Worm (Caenorhabditis elegans): ENCODE measurements around the gene nkb-3.

The nkb-3 gene

DNA sequence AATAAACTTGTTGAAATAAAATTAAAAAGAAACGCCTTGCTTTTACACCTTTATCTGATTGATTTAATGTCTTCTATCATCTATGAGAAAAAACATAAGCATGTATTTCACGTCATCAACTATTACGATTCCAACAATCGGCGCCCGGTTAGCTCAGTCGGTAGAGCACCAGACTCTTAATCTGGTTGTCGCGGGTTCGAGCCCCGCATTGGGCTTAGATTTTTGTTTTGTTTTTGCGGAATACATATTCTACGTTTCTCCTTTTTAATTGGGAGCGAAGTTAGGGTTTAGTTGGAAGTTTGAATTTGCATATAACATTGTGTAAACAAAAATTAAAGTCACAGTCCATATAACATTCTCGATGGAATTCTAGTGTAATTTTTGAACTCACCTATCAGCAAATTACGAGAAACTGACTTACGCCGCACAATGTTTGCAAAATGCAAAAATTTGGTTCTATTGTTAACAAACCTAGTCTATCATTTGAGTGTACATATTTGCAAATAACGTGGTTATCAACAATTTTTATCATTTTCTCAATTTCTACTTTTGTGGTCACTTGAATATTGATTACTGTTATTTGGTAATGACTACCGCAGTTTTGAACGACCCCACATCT is 53.2 kb downstream of the nkb-3 start, which contains the start of gene shc-3:
shc-3 (plus strand) TSS at position 484 of the 619 bp plus-strand sequence.
- TF ChIP-seq F49E8.2 (tag; optimal IDR thresholded peaks at IDR 0.05; ENCODE audit: borderline replicate concordance): no peak
- TF ChIP-seq unc-130 (GFP tag; optimal IDR thresholded peaks at IDR 0.05): no peak
- TF ChIP-seq egl-27 (tag; optimal IDR thresholded peaks at IDR 0.05): no peak
- TF ChIP-seq dve-1 (tag; optimal IDR thresholded peaks at IDR 0.05; ENCODE audit: insufficient read depth): peak; percentile 25
- no peak for TF ChIP-seq ztf-7 (tag; optimal IDR thresholded peaks at IDR 0.05)
- TF ChIP-seq nhr-41 (GFP tag; IDR thresholded peaks at IDR 0.05): no peak
- TF ChIP-seq nhr-10 (tag; optimal IDR thresholded peaks at IDR 0.05): no peak
- no peak for TF ChIP-seq nhr-25 (tag; optimal IDR thresholded peaks at IDR 0.05; ENCODE audit: borderline replicate concordance, insufficient read depth)
- TF ChIP-seq lim-7 (GFP tag; IDR thresholded peaks at IDR 0.05): no peak; the same call in 1 of the 2 replicates
- TF ChIP-seq ceh-82 (tag; optimal IDR thresholded peaks at IDR 0.05): no peak
- no peak for TF ChIP-seq unc-39 (tag; optimal IDR thresholded peaks at IDR 0.05)
- no peak for TF ChIP-seq nhr-111 (GFP tag; optimal IDR thresholded peaks at IDR 0.05)
- TF ChIP-seq fos-1 (tag; optimal IDR thresholded peaks at IDR 0.05): no peak
- TF ChIP-seq saeg-2 (GFP tag; IDR thresholded peaks at IDR 0.05): no peak
- TF ChIP-seq lsy-2 (tag; optimal IDR thresholded peaks at IDR 0.05): no peak
- TF ChIP-seq ztf-11 (tag; optimal IDR thresholded peaks at IDR 0.05): no peak
- no peak for TF ChIP-seq nhr-102 (tag; optimal IDR thresholded peaks at IDR 0.05)
- TF ChIP-seq unc-62 (GFP tag; optimal IDR thresholded peaks at IDR 0.05 in 1 of 2): peak in 1 of 2 experiments; percentile 93
- no peak for TF ChIP-seq unc-62 (tag; optimal IDR thresholded peaks at IDR 0.05)
- TF ChIP-seq zip-2 (tag; optimal IDR thresholded peaks at IDR 0.05): no peak
- TF ChIP-seq nhr-28 (tag; optimal IDR thresholded peaks at IDR 0.05): peak; percentile 51
- 0 out of 2 replicates have a peak, but pooled peaks have one; percentile 23 for TF ChIP-seq ceh-44 (GFP tag; IDR thresholded peaks at IDR 0.05)
- TF ChIP-seq lin-39 (tag; optimal IDR thresholded peaks at IDR 0.05): no peak
- TF ChIP-seq ama-1 (optimal IDR thresholded peaks at IDR 0.05): no peak
- TF ChIP-seq mxl-2 (GFP tag; conservative IDR thresholded peaks at IDR 0.05): no peak
- TF ChIP-seq spr-1 (tag; optimal IDR thresholded peaks at IDR 0.05): no peak
- no peak for TF ChIP-seq lin-1 (GFP tag; IDR thresholded peaks at IDR 0.05)
- no peak for TF ChIP-seq cey-2 (tag; optimal IDR thresholded peaks at IDR 0.05; ENCODE audit: borderline replicate concordance, insufficient read depth)
- TF ChIP-seq nhr-76 (tag; optimal IDR thresholded peaks at IDR 0.05): no peak
- no peak for TF ChIP-seq daf-16 (GFP tag; optimal IDR thresholded peaks at IDR 0.05)
- peak; percentile 65 for TF ChIP-seq daf-16 (tag; optimal IDR thresholded peaks at IDR 0.05)
- TF ChIP-seq ceh-62 (tag; optimal IDR thresholded peaks at IDR 0.05): no peak
- TF ChIP-seq duxl-1 (tag; optimal IDR thresholded peaks at IDR 0.05; ENCODE audit: poor library complexity): no peak
- TF ChIP-seq mxl-3 (GFP tag; optimal IDR thresholded peaks at IDR 0.05): no peak
- TF ChIP-seq nhr-77 (tag; optimal IDR thresholded peaks at IDR 0.05): no peak
- TF ChIP-seq lin-38 (GFP tag; IDR thresholded peaks at IDR 0.05): peak; percentile 56
- TF ChIP-seq ctbp-1 (GFP tag; IDR thresholded peaks at IDR 0.05): 0 out of 2 replicates have a peak, but pooled peaks have one; percentile 8
- TF ChIP-seq daf-12 (tag; optimal IDR thresholded peaks at IDR 0.05): no peak
- peak; percentile 71 for TF ChIP-seq snpc-1.2 (GFP tag; IDR thresholded peaks at IDR 0.05)
- no peak for TF ChIP-seq Y5F2A.4 (GFP tag; optimal IDR thresholded peaks at IDR 0.05)
- 0 out of 2 replicates have a peak, but pooled peaks have one; percentile 43 for TF ChIP-seq D1046.2 (GFP tag; IDR thresholded peaks at IDR 0.05)
- no peak for TF ChIP-seq T20F7.1 (GFP tag; optimal IDR thresholded peaks at IDR 0.05)
- no peak for TF ChIP-seq fkh-10 (GFP tag; optimal IDR thresholded peaks at IDR 0.05)
- no peak for TF ChIP-seq zag-1 (tag; optimal IDR thresholded peaks at IDR 0.05)
- TF ChIP-seq mdt-29 (GFP tag; IDR thresholded peaks at IDR 0.05): no peak
- no peak for TF ChIP-seq daf-8 (GFP tag; IDR thresholded peaks at IDR 0.05)
- TF ChIP-seq madf-5 (GFP tag; IDR thresholded peaks at IDR 0.05): peak in 1 of 2 experiments; percentile 33; a peak in 1 of 4 replicates
- no peak for TF ChIP-seq dmd-6 (GFP tag; IDR thresholded peaks at IDR 0.05)
- no peak for TF ChIP-seq tag-97 (GFP tag; IDR thresholded peaks at IDR 0.05)
- no peak for TF ChIP-seq T26A8.4 (GFP tag; IDR thresholded peaks at IDR 0.05)
- TF ChIP-seq ZK546.5 (tag; optimal IDR thresholded peaks at IDR 0.05): no peak
